Fruit fly (Drosophila melanogaster) whole organism, wandering third instar larva: ENCODE data around the gene Rsph1.
A peak's percentile ranks its signal among the peaks of the same experiment; 100 is the strongest.

Experiments used
- Abd-B ChIP-seq: fragments of >200 bp; optimal IDR thresholded peaks from 2 replicates; lab custom pipeline; 2017; ENCODE audit warnings: missing biosample characterization, missing genetic modification characterization
- CG32264 ChIP-seq: fragments of 200-800 bp; sonication (Bioruptor generic); optimal IDR thresholded peaks from 2 replicates; lab custom pipeline; 2016; ENCODE audit warnings: missing biosample characterization, missing genetic modification characterization
- CG9705 ChIP-seq: fragments of 200-800 bp; sonication (Bioruptor generic); optimal IDR thresholded peaks from 2 replicates; lab custom pipeline; 2018; ENCODE audit warnings: missing biosample characterization, mild to moderate bottlenecking, missing genetic modification characterization
- Dfd ChIP-seq: fragments of >200 bp; optimal IDR thresholded peaks from 2 replicates; lab custom pipeline; 2017; ENCODE audit warnings: missing biosample characterization, missing genetic modification characterization
- Dif ChIP-seq: fragments of 200-275, 200-300 bp; sonication (Bioruptor generic); optimal IDR thresholded peaks from 2 replicates; lab custom pipeline; 2018; ENCODE audit warnings: missing biosample characterization, missing genetic modification characterization; ENCODE audit not compliant: partially characterized antibody
- GATAd ChIP-seq: sonication (Bioruptor generic); optimal IDR thresholded peaks from 2 replicates; lab custom pipeline; 2016; ENCODE audit warnings: missing biosample characterization, missing genetic modification characterization
- HLH106 ChIP-seq: fragments of 200-800 bp; optimal IDR thresholded peaks from 3 replicates; lab custom pipeline; 2019; ENCODE audit warnings: missing biosample characterization, mild to moderate bottlenecking, missing genetic modification characterization, moderate library complexity
- Hnf4 ChIP-seq: fragments of 200-800 bp; sonication (Bioruptor generic); optimal IDR thresholded peaks from 2 replicates; lab custom pipeline; 2016; ENCODE audit warnings: missing biosample characterization, mild to moderate bottlenecking, missing genetic modification characterization
- Hr83 ChIP-seq: fragments of 200-300 bp; sonication (Bioruptor generic); optimal IDR thresholded peaks from 2 replicates; lab custom pipeline; 2016; ENCODE audit warnings: missing biosample characterization, mild to moderate bottlenecking, missing genetic modification characterization, moderate library complexity; ENCODE audit not compliant: poor library complexity, severe bottlenecking
- Mio ChIP-seq: sonication (Bioruptor generic); optimal IDR thresholded peaks from 2 replicates; lab custom pipeline; 2016; ENCODE audit warnings: missing biosample characterization, missing genetic modification characterization
- Myc ChIP-seq: fragments of >200 bp; optimal IDR thresholded peaks from 2 replicates; lab custom pipeline; 2017
- OdsH ChIP-seq: fragments of 200-800 bp; sonication (Bioruptor generic); optimal IDR thresholded peaks from 2 replicates; lab custom pipeline; 2016; ENCODE audit warnings: missing biosample characterization, mild to moderate bottlenecking, missing genetic modification characterization
- Rel ChIP-seq, 2 experiments: fragments of 200-800 bp; sonication (Bioruptor generic) in 1 of 2; optimal IDR thresholded peaks; 2 replicates in 1 of 2; 3 replicates in 1 of 2; lab custom pipeline; 2016 to 2019; ENCODE audit warnings: mild to moderate bottlenecking in 2 of 2, missing biosample characterization in 2 of 2, missing genetic modification characterization in 2 of 2, moderate library complexity in 1 of 2
- Sp1 ChIP-seq: fragments of 200-800 bp; sonication (Bioruptor generic); optimal IDR thresholded peaks from 3 replicates; lab custom pipeline; 2019; ENCODE audit warnings: missing biosample characterization, mild to moderate bottlenecking, missing genetic modification characterization, moderate library complexity
- Vsx2 ChIP-seq: fragments of 200-300, 225-300 bp; sonication (Bioruptor generic); optimal IDR thresholded peaks from 2 replicates; lab custom pipeline; 2018; ENCODE audit warnings: missing biosample characterization, missing genetic modification characterization; ENCODE audit not compliant: partially characterized antibody
- br ChIP-seq: fragments of 200-800 bp; sonication (Bioruptor generic); optimal IDR thresholded peaks from 2 replicates; lab custom pipeline; 2016; ENCODE audit warnings: missing biosample characterization, missing genetic modification characterization
- dmrt93B ChIP-seq: fragments of 200-800 bp; sonication (Bioruptor generic); optimal IDR thresholded peaks from 2 replicates; lab custom pipeline; 2018; ENCODE audit warnings: missing biosample characterization, mild to moderate bottlenecking, missing genetic modification characterization
- dsf ChIP-seq: sonication (Bioruptor generic); optimal IDR thresholded peaks from 2 replicates; lab custom pipeline; 2016; ENCODE audit warnings: missing biosample characterization, missing genetic modification characterization, borderline replicate concordance
- ey ChIP-seq: fragments of 200-800 bp; sonication (Bioruptor generic); optimal IDR thresholded peaks from 2 replicates; lab custom pipeline; 2016; ENCODE audit warnings: missing biosample characterization, missing genetic modification characterization
- foxo ChIP-seq, 2 experiments: fragments of 200-800 bp; sonication (Bioruptor generic); optimal IDR thresholded peaks; 2 replicates in 1 of 2; 3 replicates in 1 of 2; lab custom pipeline; 2016 to 2017; ENCODE audit warnings: missing biosample characterization in 2 of 2, missing genetic modification characterization in 2 of 2
- fru ChIP-seq: fragments of 200-800 bp; sonication (Bioruptor generic); optimal IDR thresholded peaks from 3 replicates; lab custom pipeline; 2016; ENCODE audit warnings: missing biosample characterization, mild to moderate bottlenecking, missing genetic modification characterization
- h ChIP-seq: fragments of 200-800 bp; sonication (Bioruptor generic); optimal IDR thresholded peaks from 3 replicates; lab custom pipeline; 2016; ENCODE audit warnings: missing biosample characterization, mild to moderate bottlenecking, missing genetic modification characterization
- jim ChIP-seq: fragments of 175-275, 200-325 bp; sonication (Bioruptor generic); optimal IDR thresholded peaks from 2 replicates; lab custom pipeline; 2016; ENCODE audit warnings: missing biosample characterization, mild to moderate bottlenecking, missing genetic modification characterization
- lola ChIP-seq: fragments of >200 bp; optimal IDR thresholded peaks from 2 replicates; lab custom pipeline; 2017; ENCODE audit warnings: missing biosample characterization, missing genetic modification characterization
- pan ChIP-seq: fragments of >200 bp; optimal IDR thresholded peaks from 2 replicates; lab custom pipeline; 2017
- rgr ChIP-seq: fragments of 200-800 bp; sonication (Bioruptor generic); optimal IDR thresholded peaks from 3 replicates; lab custom pipeline; 2016; ENCODE audit warnings: missing biosample characterization, mild to moderate bottlenecking, missing genetic modification characterization
- sage ChIP-seq: fragments of 200-800 bp; sonication (Bioruptor generic); optimal IDR thresholded peaks from 2 replicates; lab custom pipeline; 2016; ENCODE audit warnings: missing biosample characterization, mild to moderate bottlenecking, missing genetic modification characterization
- sv ChIP-seq: fragments of 200-800 bp; sonication (Bioruptor generic); optimal IDR thresholded peaks from 3 replicates; lab custom pipeline; 2016; ENCODE audit warnings: missing biosample characterization, missing genetic modification characterization
- tai ChIP-seq: sonication (Bioruptor generic); optimal IDR thresholded peaks from 2 replicates; lab custom pipeline; 2016; ENCODE audit warnings: missing biosample characterization, missing genetic modification characterization

Rsph1 gene

dm6 chr2L:13219281-13220092 lies 36.2 kb downstream of the Rsph1 start, which contains the start of the genes CG9426 and mRF1 (continued):
- TF ChIP-seq OdsH (GFP tag; lab: Kevin White, UChicago) = no peak
- TF ChIP-seq Abd-B = no peak
- no peak for TF ChIP-seq CG9705
- TF ChIP-seq dmrt93B (GFP tag; lab: Kevin White, UChicago) = no peak
- TF ChIP-seq tai = no peak
- TF ChIP-seq br (GFP tag; lab: Kevin White, UChicago) = peak; percentile 41
- peak; percentile 55 for TF ChIP-seq h (GFP tag; lab: Kevin White, UChicago)
- TF ChIP-seq pan (lab: Kevin White, UChicago) = no peak
- no peak for TF ChIP-seq CG32264 (GFP tag; lab: Kevin White, UChicago)

dm6 chr2L:13222225-13222648 lies 39.0 kb downstream of the Rsph1 start, which contains the start of the genes Ski6 and CG16812:
Gene Ski6, minus strand, starts transcription at chr2L:13222429.
Gene CG16812, plus strand, starts transcription at chr2L:13222587.
- TF ChIP-seq Hr83 (GFP tag; lab: Kevin White, UChicago) = peak; percentile 36
- TF ChIP-seq CG9705 = peak; percentile 40
- peak; percentile 70 for TF ChIP-seq OdsH (GFP tag; lab: Kevin White, UChicago)
- TF ChIP-seq HLH106 = peak; percentile 79
- TF ChIP-seq dsf (GFP tag; lab: Kevin White, UChicago) = no peak
- TF ChIP-seq sv (GFP tag; lab: Kevin White, UChicago) = peak; percentile 31
- peak; percentile 46 for TF ChIP-seq ey
- no peak for TF ChIP-seq fru (GFP tag; lab: Kevin White, UChicago)
- no peak for TF ChIP-seq foxo (GFP tag; optimal IDR thresholded peaks at IDR 0.05; lab: Kevin White, UChicago)
- peak; percentile 51 for TF ChIP-seq sage (GFP tag; lab: Kevin White, UChicago)
- TF ChIP-seq h (GFP tag; lab: Kevin White, UChicago) = peak; percentile 73
- TF ChIP-seq Mio = no peak

dm6 chr2L:13225225-13225840 lies 42.1 kb downstream of the Rsph1 start, which contains the start of gene CG15480:
Gene CG15480, minus strand, starts transcription at chr2L:13225275.
- no peak for TF ChIP-seq sv (GFP tag; lab: Kevin White, UChicago)
- TF ChIP-seq Abd-B = no peak
- no peak for TF ChIP-seq Vsx2 (GFP tag; lab: Kevin White, UChicago)
- no peak for TF ChIP-seq foxo (GFP tag; optimal IDR thresholded peaks at IDR 0.05; lab: Kevin White, UChicago)
- no peak for TF ChIP-seq br (GFP tag; lab: Kevin White, UChicago)
- TF ChIP-seq Dfd (GFP tag; lab: Kevin White, UChicago) = no peak
- no peak for TF ChIP-seq jim (GFP tag; lab: Kevin White, UChicago)
- TF ChIP-seq fru (GFP tag; lab: Kevin White, UChicago) = no peak
- no peak for TF ChIP-seq Dif
- no peak for TF ChIP-seq HLH106
- TF ChIP-seq sage (GFP tag; lab: Kevin White, UChicago) = no peak
- no peak for TF ChIP-seq Hr83 (GFP tag; lab: Kevin White, UChicago)
- TF ChIP-seq Rel (GFP tag; optimal IDR thresholded peaks at IDR 0.05; lab: Kevin White, UChicago) = no peak
- TF ChIP-seq Rel (tag; optimal IDR thresholded peaks at IDR 0.05; lab: Kevin White, UChicago) = no peak
- TF ChIP-seq Hnf4 = no peak
- no peak for TF ChIP-seq Myc (lab: Kevin White, UChicago)
- no peak for TF ChIP-seq ey
- TF ChIP-seq tai = no peak

- TF ChIP-seq sage (GFP tag; lab: Kevin White, UChicago) = no peak
- TF ChIP-seq tai = no peak
- no peak for TF ChIP-seq pan (lab: Kevin White, UChicago)
- TF ChIP-seq ey = no peak
- TF ChIP-seq Myc (lab: Kevin White, UChicago) = no peak
- no peak for TF ChIP-seq Rel (GFP tag; optimal IDR thresholded peaks at IDR 0.05; lab: Kevin White, UChicago)
- TF ChIP-seq Rel (tag; optimal IDR thresholded peaks at IDR 0.05; lab: Kevin White, UChicago) = no peak
- no peak for TF ChIP-seq GATAd (GFP tag; lab: Kevin White, UChicago)
- TF ChIP-seq rgr (GFP tag; lab: Kevin White, UChicago) = no peak
- TF ChIP-seq dsf (GFP tag; lab: Kevin White, UChicago) = no peak
- no peak for TF ChIP-seq lola (GFP tag; lab: Kevin White, UChicago)
- TF ChIP-seq Vsx2 (GFP tag; lab: Kevin White, UChicago) = no peak
- TF ChIP-seq Sp1 (GFP tag; lab: Kevin White, UChicago) = no peak
These were observed 44.0 kb downstream of the Rsph1 start, which contains the start of gene CG16813 for dm6 chr2L:13227242-13227641. Gene CG16813, plus strand, starts transcription at chr2L:13227529.
